Worm (Caenorhabditis elegans) whole organism, midembryonic: ENCODE results near the gene W04G3.5.

Experiments used
- T22C8.4 ChIP-seq: fragments of 200-800 bp; sonication (Bioruptor generic); IDR thresholded peaks from 2 replicates; pipeline ENCODE4 v1.3.6; 2022; ENCODE audit warnings: missing genetic modification characterization, missing compliant biosample characterization
- cog-1 ChIP-seq: sonication (generic microtip); optimal IDR thresholded peaks from 2 replicates; lab custom pipeline; 2016; ENCODE audit warnings: missing genetic modification characterization, missing compliant biosample characterization
- flt-1 ChIP-seq: fragments of 200-800 bp; sonication (Bioruptor generic); IDR thresholded peaks from 2 replicates; pipeline ENCODE4 v1.3.6; 2022; ENCODE audit warnings: missing genetic modification characterization, missing compliant biosample characterization
- klf-2 ChIP-seq: fragments of 200-800 bp; sonication (Bioruptor generic); conservative IDR thresholded peaks from 2 replicates; pipeline ENCODE4 v1.3.6; 2022; ENCODE audit warnings: missing genetic modification reagents, missing genetic modification characterization, missing compliant biosample characterization
- med-1 ChIP-seq: sonication (generic microtip); optimal IDR thresholded peaks from 2 replicates; lab custom pipeline; 2017; ENCODE audit warnings: missing genetic modification characterization, mild to moderate bottlenecking, missing compliant biosample characterization, antibody characterized with exemption, missing genetic modification reagents; ENCODE audit not compliant: insufficient read depth
- ref-1 ChIP-seq: fragments of 200-800 bp; sonication (Bioruptor generic); conservative IDR thresholded peaks from 2 replicates; pipeline ENCODE4 v1.3.6; 2022; ENCODE audit warnings: missing genetic modification reagents, missing genetic modification characterization, missing compliant biosample characterization
- tab-1 ChIP-seq: fragments of 200-800 bp; sonication (Bioruptor generic); IDR thresholded peaks from 2 replicates; pipeline ENCODE4 v1.3.6; 2022; ENCODE audit warnings: missing genetic modification characterization, missing compliant biosample characterization
- ztf-23 ChIP-seq: fragments of 200-800 bp; sonication (Bioruptor generic); IDR thresholded peaks from 2 replicates; pipeline ENCODE4 v1.3.6; 2022; ENCODE audit warnings: missing genetic modification reagents, missing genetic modification characterization, missing compliant biosample characterization
- ztf-29 ChIP-seq: fragments of 200-800 bp; sonication (Bioruptor generic); IDR thresholded peaks from 2 replicates; pipeline ENCODE4 v1.3.6; 2022; ENCODE audit warnings: missing genetic modification reagents, missing genetic modification characterization, missing compliant biosample characterization

W04G3.5 gene

ce11 chrX:11073358-11073757 lies at the start of gene W04G3.5:
Gene W04G3.5 (plus strand): TSS chrX:11073658.
- TF ChIP-seq klf-2 (GFP tag; lab: Robert Waterston, UW) (no peak), T22C8.4 (no peak), ztf-23 (GFP tag; lab: Robert Waterston, UW) (no peak), flt-1 (GFP tag; lab: Robert Waterston, UW) (no peak), ref-1 (GFP tag; lab: Robert Waterston, UW) (no peak), med-1 (no peak), tab-1 (GFP tag; lab: Robert Waterston, UW) (no peak), ztf-29 (GFP tag; lab: Robert Waterston, UW) (no peak), cog-1 (tag; lab: Kevin White, UChicago) (no peak)

ce11 chrX:11028617-11029016 lies 44.8 kb upstream of the W04G3.5 start, which contains the start of gene ldb-1:
Gene ldb-1 (plus strand): TSS chrX:11028917.
- TF ChIP-seq cog-1 (tag; lab: Kevin White, UChicago): no peak
- TF ChIP-seq med-1: no peak
- no peak for TF ChIP-seq ztf-23 (GFP tag; lab: Robert Waterston, UW)
- TF ChIP-seq T22C8.4: no peak

- TF ChIP-seq flt-1 (GFP tag; lab: Robert Waterston, UW) (peak; percentile 74; the same call in 1 of the 2 replicates), klf-2 (GFP tag; lab: Robert Waterston, UW) (no peak; the same call in 1 of the 2 replicates), ztf-29 (GFP tag; lab: Robert Waterston, UW) (peak; percentile 58; the same call in 1 of the 2 replicates), med-1 (no peak), cog-1 (tag; lab: Kevin White, UChicago) (peak; percentile 96), ztf-23 (GFP tag; lab: Robert Waterston, UW) (no peak), T22C8.4 (no peak), ref-1 (GFP tag; lab: Robert Waterston, UW) (0 out of 2 replicates have a peak, but pooled peaks have one; percentile 14), tab-1 (GFP tag; lab: Robert Waterston, UW) (no peak)
These were observed 42.3 kb upstream of the W04G3.5 start for ce11 chrX:11031047-11031695.

- no peak for TF ChIP-seq cog-1 (tag; lab: Kevin White, UChicago)
- peak; percentile 53; the same call in 1 of the 2 replicates for TF ChIP-seq flt-1 (GFP tag; lab: Robert Waterston, UW)
These were observed 41.6 kb upstream of the W04G3.5 start for ce11 chrX:11031869-11032268.

ce11 chrX:11032412-11032811 lies 41.0 kb upstream of the W04G3.5 start:
- TF ChIP-seq ref-1 (GFP tag; lab: Robert Waterston, UW) (no peak), T22C8.4 (no peak), med-1 (no peak), flt-1 (GFP tag; lab: Robert Waterston, UW) (no peak), ztf-29 (GFP tag; lab: Robert Waterston, UW) (no peak), cog-1 (tag; lab: Kevin White, UChicago) (no peak), klf-2 (GFP tag; lab: Robert Waterston, UW) (no peak), tab-1 (GFP tag; lab: Robert Waterston, UW) (no peak), ztf-23 (GFP tag; lab: Robert Waterston, UW) (no peak)

ce11 chrX:11033128-11033951 lies 40.1 kb upstream of the W04G3.5 start:
- no peak for TF ChIP-seq ztf-29 (GFP tag; lab: Robert Waterston, UW)
- TF ChIP-seq med-1: no peak
- no peak for TF ChIP-seq ref-1 (GFP tag; lab: Robert Waterston, UW)
- TF ChIP-seq klf-2 (GFP tag; lab: Robert Waterston, UW): no peak
- TF ChIP-seq cog-1 (tag; lab: Kevin White, UChicago): no peak
- TF ChIP-seq T22C8.4: no peak
- no peak for TF ChIP-seq tab-1 (GFP tag; lab: Robert Waterston, UW)
- no peak for TF ChIP-seq flt-1 (GFP tag; lab: Robert Waterston, UW)
- TF ChIP-seq ztf-23 (GFP tag; lab: Robert Waterston, UW): no peak

ce11 chrX:11033952-11034287 lies 39.5 kb upstream of the W04G3.5 start:
- no peak for TF ChIP-seq T22C8.4
- TF ChIP-seq klf-2 (GFP tag; lab: Robert Waterston, UW): no peak
- no peak for TF ChIP-seq tab-1 (GFP tag; lab: Robert Waterston, UW)

- TF ChIP-seq flt-1 (GFP tag; lab: Robert Waterston, UW): no peak
- 0 out of 2 replicates have a peak, but pooled peaks have one; percentile 7 for TF ChIP-seq T22C8.4
- no peak for TF ChIP-seq med-1
- no peak for TF ChIP-seq ztf-23 (GFP tag; lab: Robert Waterston, UW)
- TF ChIP-seq cog-1 (tag; lab: Kevin White, UChicago): peak; percentile 25
- no peak for TF ChIP-seq ref-1 (GFP tag; lab: Robert Waterston, UW)
- TF ChIP-seq tab-1 (GFP tag; lab: Robert Waterston, UW): 0 out of 2 replicates have a peak, but pooled peaks have one; percentile 18
- no peak for TF ChIP-seq ztf-29 (GFP tag; lab: Robert Waterston, UW)
- TF ChIP-seq klf-2 (GFP tag; lab: Robert Waterston, UW): no peak
These were observed 38.9 kb upstream of the W04G3.5 start for ce11 chrX:11034430-11035117.

ce11 chrX:11035563-11035962 lies 37.9 kb upstream of the W04G3.5 start:
- TF ChIP-seq ztf-29 (GFP tag; lab: Robert Waterston, UW) (no peak), cog-1 (tag; lab: Kevin White, UChicago) (no peak), ztf-23 (GFP tag; lab: Robert Waterston, UW) (no peak), ref-1 (GFP tag; lab: Robert Waterston, UW) (no peak), tab-1 (GFP tag; lab: Robert Waterston, UW) (no peak), flt-1 (GFP tag; lab: Robert Waterston, UW) (no peak), klf-2 (GFP tag; lab: Robert Waterston, UW) (no peak), T22C8.4 (no peak), med-1 (no peak)
